Worm (Caenorhabditis elegans): ENCODE data around the gene F54F2.14.

F54F2.14 gene

ce11 chrIII:8801864-8802818 lies 10.8 kb downstream of the F54F2.14 start:
- peak; percentile 71 for TF ChIP-seq ztf-29 (GFP tag; IDR thresholded peaks at IDR 0.05)
- TF ChIP-seq flt-1 (GFP tag; IDR thresholded peaks at IDR 0.05), result peak; percentile 78
- TF ChIP-seq cog-1 (tag; optimal IDR thresholded peaks at IDR 0.05), result peak; percentile 98
- TF ChIP-seq tab-1 (GFP tag; IDR thresholded peaks at IDR 0.05), result no peak
- no peak for TF ChIP-seq med-1 (GFP tag; optimal IDR thresholded peaks at IDR 0.05; ENCODE audit: insufficient read depth)
- TF ChIP-seq ref-1 (GFP tag; conservative IDR thresholded peaks at IDR 0.05), result no peak
- no peak for TF ChIP-seq T22C8.4 (GFP tag; IDR thresholded peaks at IDR 0.05)
- TF ChIP-seq ztf-23 (GFP tag; IDR thresholded peaks at IDR 0.05), result no peak
- TF ChIP-seq klf-2 (GFP tag; conservative IDR thresholded peaks at IDR 0.05), result no peak

DNA sequence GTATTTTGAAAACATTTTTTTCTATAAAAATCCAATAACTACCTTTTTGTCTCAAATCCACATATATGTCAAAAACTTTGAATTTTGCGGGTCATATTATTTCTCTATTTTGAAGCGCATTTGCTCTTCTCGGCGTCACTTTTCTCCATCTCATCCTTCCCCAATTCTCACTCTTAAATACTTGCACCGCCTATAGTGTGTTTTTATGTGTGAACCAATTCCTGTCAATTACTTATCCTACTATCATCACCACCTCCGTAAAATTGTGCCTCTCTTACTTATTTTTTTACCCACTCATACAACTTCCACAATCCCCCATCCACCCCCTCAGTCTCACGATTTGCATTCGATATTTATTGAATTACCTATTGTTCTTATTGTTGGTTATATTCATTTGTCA lies 14.5 kb downstream of the F54F2.14 start:
- no peak for TF ChIP-seq ref-1 (GFP tag; conservative IDR thresholded peaks at IDR 0.05)
- TF ChIP-seq klf-2 (GFP tag; conservative IDR thresholded peaks at IDR 0.05), result no peak
- no peak for TF ChIP-seq ztf-23 (GFP tag; IDR thresholded peaks at IDR 0.05)
- TF ChIP-seq flt-1 (GFP tag; IDR thresholded peaks at IDR 0.05), result no peak
- TF ChIP-seq ztf-29 (GFP tag; IDR thresholded peaks at IDR 0.05), result no peak
- no peak for TF ChIP-seq cog-1 (tag; optimal IDR thresholded peaks at IDR 0.05)
- TF ChIP-seq T22C8.4 (GFP tag; IDR thresholded peaks at IDR 0.05), result no peak
- TF ChIP-seq med-1 (GFP tag; optimal IDR thresholded peaks at IDR 0.05; ENCODE audit: insufficient read depth), result no peak
- no peak for TF ChIP-seq tab-1 (GFP tag; IDR thresholded peaks at IDR 0.05)

DNA sequence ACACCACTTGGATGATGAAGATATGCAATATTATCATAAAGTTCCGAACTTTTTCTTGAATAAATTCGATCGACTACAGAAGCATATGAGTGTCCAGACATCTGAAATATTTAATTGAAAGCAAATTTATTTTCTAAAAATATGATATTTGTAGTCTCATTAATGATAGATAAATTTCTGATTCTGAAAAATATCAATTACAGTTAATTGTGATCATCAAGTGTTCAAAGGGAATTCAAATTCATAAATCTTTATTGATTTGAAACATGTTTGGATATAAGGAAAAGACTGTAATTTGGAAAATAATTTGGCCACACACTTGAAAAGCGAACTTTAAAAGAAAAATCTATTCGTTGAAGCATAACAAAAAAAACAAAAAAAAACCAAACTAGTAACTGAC lies 15.9 kb downstream of the F54F2.14 start, which contains the start of gene F54F2.7:
F54F2.7 (minus strand) TSS at position 101 of the 400 bp plus-strand sequence.
- TF ChIP-seq ref-1 (GFP tag; conservative IDR thresholded peaks at IDR 0.05), result no peak
- no peak for TF ChIP-seq cog-1 (tag; optimal IDR thresholded peaks at IDR 0.05)
- TF ChIP-seq klf-2 (GFP tag; conservative IDR thresholded peaks at IDR 0.05), result no peak
- no peak for TF ChIP-seq ztf-29 (GFP tag; IDR thresholded peaks at IDR 0.05)
- no peak for TF ChIP-seq med-1 (GFP tag; optimal IDR thresholded peaks at IDR 0.05; ENCODE audit: insufficient read depth)
- TF ChIP-seq ztf-23 (GFP tag; IDR thresholded peaks at IDR 0.05), result no peak
- no peak for TF ChIP-seq flt-1 (GFP tag; IDR thresholded peaks at IDR 0.05)
- TF ChIP-seq tab-1 (GFP tag; IDR thresholded peaks at IDR 0.05), result no peak
- no peak for TF ChIP-seq T22C8.4 (GFP tag; IDR thresholded peaks at IDR 0.05)

- TF ChIP-seq cog-1 (tag; optimal IDR thresholded peaks at IDR 0.05) (peak; percentile 45), ztf-29 (GFP tag; IDR thresholded peaks at IDR 0.05) (no peak), klf-2 (GFP tag; conservative IDR thresholded peaks at IDR 0.05) (no peak)
Measured at ce11 chrIII:8809245-8809971, 18.1 kb downstream of the F54F2.14 start, which contains the start of gene prx-19. Gene prx-19 (minus strand): TSS chrIII:8809295.

DNA sequence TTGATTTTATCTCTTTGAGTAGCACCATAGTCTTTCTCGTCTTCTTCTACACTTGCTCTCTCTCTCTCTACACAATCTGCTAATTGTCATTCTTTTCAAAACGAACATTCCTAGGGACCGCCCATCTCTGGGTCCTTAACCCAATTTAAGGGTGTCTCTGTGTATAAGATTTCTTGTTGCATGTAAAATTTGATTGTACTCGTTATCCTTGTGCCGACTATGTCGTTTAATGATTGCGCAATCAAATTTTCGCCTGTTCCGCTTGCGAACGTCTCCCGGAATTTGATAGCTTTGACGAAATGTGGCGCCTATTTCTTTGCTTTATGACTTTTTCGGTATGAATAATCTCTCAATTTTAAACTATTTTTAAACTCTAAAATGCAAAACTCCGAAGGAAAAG lies 19.8 kb downstream of the F54F2.14 start:
- no peak for TF ChIP-seq klf-2 (GFP tag; conservative IDR thresholded peaks at IDR 0.05)
- no peak for TF ChIP-seq ztf-23 (GFP tag; IDR thresholded peaks at IDR 0.05)
- TF ChIP-seq med-1 (GFP tag; optimal IDR thresholded peaks at IDR 0.05; ENCODE audit: insufficient read depth), result no peak

DNA sequence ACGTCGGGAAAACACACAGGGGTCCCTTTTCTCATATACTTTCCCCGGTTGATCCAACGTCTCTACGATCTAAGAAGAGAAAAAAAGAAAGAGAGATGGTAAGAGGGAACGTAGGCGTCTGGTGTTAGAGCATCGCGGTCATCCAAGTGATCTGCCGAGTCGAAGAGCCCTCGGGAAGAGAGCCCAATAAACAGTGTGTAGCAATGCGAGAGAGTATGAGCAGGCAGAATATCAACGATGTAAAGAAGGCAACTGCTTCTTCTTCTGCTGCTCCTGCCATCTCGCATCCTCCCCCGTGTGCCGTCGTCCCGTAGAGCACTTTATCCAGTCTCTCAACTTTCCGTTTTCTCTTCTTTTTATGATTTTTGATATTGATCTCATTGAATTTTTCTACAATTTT lies 24.4 kb downstream of the F54F2.14 start:
- TF ChIP-seq med-1 (GFP tag; optimal IDR thresholded peaks at IDR 0.05; ENCODE audit: insufficient read depth) (no peak), ztf-23 (GFP tag; IDR thresholded peaks at IDR 0.05) (no peak), T22C8.4 (GFP tag; IDR thresholded peaks at IDR 0.05) (no peak), cog-1 (tag; optimal IDR thresholded peaks at IDR 0.05) (no peak), ref-1 (GFP tag; conservative IDR thresholded peaks at IDR 0.05) (no peak), tab-1 (GFP tag; IDR thresholded peaks at IDR 0.05) (no peak), klf-2 (GFP tag; conservative IDR thresholded peaks at IDR 0.05) (no peak), ztf-29 (GFP tag; IDR thresholded peaks at IDR 0.05) (no peak)

DNA sequence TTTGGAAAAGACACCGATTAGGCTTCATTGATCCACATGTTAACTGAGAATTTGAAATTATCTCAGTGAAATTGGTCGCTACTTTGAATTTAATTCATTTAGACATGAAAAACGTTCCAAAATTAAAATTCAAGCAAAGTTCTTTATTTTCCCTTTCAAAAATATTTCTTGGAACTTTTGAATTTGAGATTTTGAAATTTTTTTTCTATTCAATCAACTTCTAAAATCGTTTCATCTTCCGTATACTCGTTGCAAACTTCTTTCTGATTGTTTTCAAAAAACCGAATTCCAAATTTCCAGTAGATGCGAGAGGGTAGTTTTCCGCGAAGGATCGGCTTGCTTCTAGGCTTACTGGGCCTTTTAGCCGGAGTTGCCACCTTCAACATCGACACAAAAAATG lies 27.3 kb downstream of the F54F2.14 start, which contains the start of gene pat-2:
pat-2 (plus strand) TSS at position 301 of the 400 bp plus-strand sequence.
- TF ChIP-seq flt-1 (GFP tag; IDR thresholded peaks at IDR 0.05) (no peak), med-1 (GFP tag; optimal IDR thresholded peaks at IDR 0.05; ENCODE audit: insufficient read depth) (no peak), ztf-23 (GFP tag; IDR thresholded peaks at IDR 0.05) (no peak), cog-1 (tag; optimal IDR thresholded peaks at IDR 0.05) (no peak), ztf-29 (GFP tag; IDR thresholded peaks at IDR 0.05) (no peak), T22C8.4 (GFP tag; IDR thresholded peaks at IDR 0.05) (no peak), klf-2 (GFP tag; conservative IDR thresholded peaks at IDR 0.05) (no peak), ref-1 (GFP tag; conservative IDR thresholded peaks at IDR 0.05) (no peak), tab-1 (GFP tag; IDR thresholded peaks at IDR 0.05) (no peak)

DNA sequence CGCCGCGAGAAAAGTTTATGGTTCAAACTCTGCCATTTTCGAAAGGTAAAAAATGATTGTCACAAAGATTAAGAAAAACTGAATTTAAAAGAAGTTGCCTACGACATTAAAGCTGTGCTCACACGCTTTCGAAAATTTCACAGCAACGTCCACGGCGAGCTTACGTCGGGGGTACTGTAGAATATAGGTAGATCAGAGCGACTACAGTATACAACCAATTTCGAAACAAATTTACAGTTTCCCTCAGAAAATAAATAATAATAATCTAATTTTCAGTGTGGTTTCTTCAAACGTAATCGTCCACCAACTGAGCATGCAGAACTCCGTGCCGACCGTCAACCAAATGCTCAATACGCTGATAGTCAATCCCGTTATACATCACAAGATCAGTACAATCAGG lies 33.2 kb downstream of the F54F2.14 start:
- no peak for TF ChIP-seq cog-1 (tag; optimal IDR thresholded peaks at IDR 0.05)
- no peak for TF ChIP-seq klf-2 (GFP tag; conservative IDR thresholded peaks at IDR 0.05)
- no peak for TF ChIP-seq med-1 (GFP tag; optimal IDR thresholded peaks at IDR 0.05; ENCODE audit: insufficient read depth)
- no peak for TF ChIP-seq flt-1 (GFP tag; IDR thresholded peaks at IDR 0.05)
- no peak for TF ChIP-seq ztf-23 (GFP tag; IDR thresholded peaks at IDR 0.05)
- no peak for TF ChIP-seq T22C8.4 (GFP tag; IDR thresholded peaks at IDR 0.05)
- no peak for TF ChIP-seq ztf-29 (GFP tag; IDR thresholded peaks at IDR 0.05)
- TF ChIP-seq ref-1 (GFP tag; conservative IDR thresholded peaks at IDR 0.05), result no peak
- TF ChIP-seq tab-1 (GFP tag; IDR thresholded peaks at IDR 0.05), result no peak

- TF ChIP-seq med-1 (GFP tag; optimal IDR thresholded peaks at IDR 0.05; ENCODE audit: insufficient read depth) (no peak), T22C8.4 (GFP tag; IDR thresholded peaks at IDR 0.05) (no peak), ztf-29 (GFP tag; IDR thresholded peaks at IDR 0.05) (no peak), tab-1 (GFP tag; IDR thresholded peaks at IDR 0.05) (no peak), klf-2 (GFP tag; conservative IDR thresholded peaks at IDR 0.05) (no peak), ref-1 (GFP tag; conservative IDR thresholded peaks at IDR 0.05) (no peak), cog-1 (tag; optimal IDR thresholded peaks at IDR 0.05) (no peak), flt-1 (GFP tag; IDR thresholded peaks at IDR 0.05) (no peak), ztf-23 (GFP tag; IDR thresholded peaks at IDR 0.05) (no peak)
Measured at ce11 chrIII:8827128-8827527, 35.8 kb downstream of the F54F2.14 start, which contains the start of gene F54F2.9. Gene F54F2.9 (minus strand): TSS chrIII:8827228.
